Worm (Caenorhabditis elegans) whole organism, young adult: ENCODE data around the gene nphp-4.

Experiments
- C06A6.2 ChIP-seq: fragments of 200-800 bp; sonication (Bioruptor generic); conservative IDR thresholded peaks from 2 replicates; pipeline ENCODE4 v1.3.6; 2022; ENCODE audit warnings: missing genetic modification characterization, missing compliant biosample characterization
- F52B5.7 ChIP-seq: sonication (generic microtip); optimal IDR thresholded peaks from 2 replicates; lab custom pipeline; 2016; ENCODE audit warnings: mild to moderate bottlenecking, missing genetic modification characterization, missing compliant biosample characterization
- T07F8.4 ChIP-seq: sonication (generic microtip); optimal IDR thresholded peaks from 2 replicates; lab custom pipeline; 2016; ENCODE audit warnings: mild to moderate bottlenecking, missing genetic modification characterization, moderate library complexity, missing compliant biosample characterization
- T26A5.8 ChIP-seq: sonication (generic microtip); optimal IDR thresholded peaks from 2 replicates; lab custom pipeline; 2016; ENCODE audit warnings: missing genetic modification characterization, missing compliant biosample characterization
- Y56A3A.18 ChIP-seq: fragments of 200-800 bp; sonication (Bioruptor generic); IDR thresholded peaks from 2 replicates; pipeline ENCODE4 v1.3.6; 2022; ENCODE audit warnings: missing genetic modification reagents, missing genetic modification characterization, missing compliant biosample characterization
- ZK185.1 ChIP-seq: sonication (generic microtip); optimal IDR thresholded peaks from 2 replicates; lab custom pipeline; 2016; ENCODE audit warnings: mild to moderate bottlenecking, missing genetic modification characterization, missing compliant biosample characterization; ENCODE audit not compliant: poor library complexity, severe bottlenecking
- akir-1 ChIP-seq: fragments of 200-800 bp; sonication (Bioruptor generic); optimal IDR thresholded peaks from 2 replicates; lab custom pipeline; 2018; ENCODE audit warnings: mild to moderate bottlenecking, missing genetic modification characterization, moderate library complexity, missing compliant biosample characterization
- ceh-91 ChIP-seq: fragments of 200-800 bp; sonication (Bioruptor generic); IDR thresholded peaks from 2 replicates; pipeline ENCODE4 v1.3.6; 2022; ENCODE audit warnings: missing genetic modification reagents, missing genetic modification characterization, missing compliant biosample characterization
- die-1 ChIP-seq: sonication (generic microtip); optimal IDR thresholded peaks from 2 replicates; lab custom pipeline; 2016; ENCODE audit warnings: missing genotype, mild to moderate bottlenecking, missing genetic modification characterization, missing compliant biosample characterization
- dpff-1 ChIP-seq: sonication (generic microtip); optimal IDR thresholded peaks from 2 replicates; lab custom pipeline; 2017; ENCODE audit warnings: mild to moderate bottlenecking, missing genetic modification characterization, missing compliant biosample characterization
- efl-1 ChIP-seq: fragments of 150-350 bp; optimal IDR thresholded peaks from 2 replicates; lab custom pipeline; 2014; ENCODE audit warnings: missing biosample characterization, missing genetic modification reagents, missing genetic modification characterization
- egl-44 ChIP-seq: fragments of 200-800 bp; sonication (Bioruptor generic); IDR thresholded peaks from 2 replicates; pipeline ENCODE4 v1.3.6; 2022; ENCODE audit warnings: missing genetic modification reagents, missing genetic modification characterization, missing compliant biosample characterization
- egrh-3 ChIP-seq: fragments of 200-800 bp; sonication (Bioruptor generic); IDR thresholded peaks from 2 replicates; pipeline ENCODE4 v1.3.6; 2022; ENCODE audit warnings: missing genetic modification reagents, missing genetic modification characterization, missing compliant biosample characterization
- ekl-4 ChIP-seq: fragments of 200-800 bp; sonication (Bioruptor generic); IDR thresholded peaks from 2 replicates; pipeline ENCODE4 v1.3.6; 2022; ENCODE audit warnings: missing genetic modification reagents, missing genetic modification characterization, missing compliant biosample characterization
- gei-17 ChIP-seq: fragments of 200-800 bp; sonication (Bioruptor generic); optimal IDR thresholded peaks from 2 replicates; lab custom pipeline; 2018; ENCODE audit warnings: mild to moderate bottlenecking, missing genetic modification characterization, missing compliant biosample characterization
- let-607 ChIP-seq, 2 experiments: fragments of 200-800 bp in 1 of 2; sonication (Bioruptor generic) in 1 of 2; sonication (generic microtip) in 1 of 2; optimal IDR thresholded peaks; 2 replicates each; lab custom pipeline; 2016 to 2018; ENCODE audit warnings: mild to moderate bottlenecking in 2 of 2, missing compliant biosample characterization in 2 of 2, missing genetic modification characterization in 2 of 2, moderate library complexity in 2 of 2, missing genotype in 1 of 2
- lin-40 ChIP-seq: sonication (generic microtip); optimal IDR thresholded peaks from 2 replicates; lab custom pipeline; 2016; ENCODE audit warnings: missing genetic modification characterization, mild to moderate bottlenecking, missing compliant biosample characterization, missing genotype, missing genetic modification reagents
- lir-1 ChIP-seq: fragments of 200-800 bp; sonication (Bioruptor generic); conservative IDR thresholded peaks from 2 replicates; pipeline ENCODE4 v1.3.6; 2022; ENCODE audit warnings: missing genetic modification reagents, missing genetic modification characterization, missing compliant biosample characterization
- madf-6 ChIP-seq: fragments of 200-800 bp; sonication (Bioruptor generic); IDR thresholded peaks from 2 replicates; pipeline ENCODE4 v1.3.6; 2022; ENCODE audit warnings: missing genetic modification reagents, missing genetic modification characterization, missing compliant biosample characterization
- madf-8 ChIP-seq: fragments of 200-800 bp; sonication (Bioruptor generic); conservative IDR thresholded peaks from 2 replicates; pipeline ENCODE4 v1.3.6; 2022; ENCODE audit warnings: missing genetic modification reagents, missing genetic modification characterization, missing compliant biosample characterization
- mel-28 ChIP-seq: sonication (generic microtip); optimal IDR thresholded peaks from 2 replicates; lab custom pipeline; 2016; ENCODE audit warnings: borderline replicate concordance, mild to moderate bottlenecking, missing genetic modification characterization, missing compliant biosample characterization
- mes-4 ChIP-seq: sonication (generic microtip); optimal IDR thresholded peaks from 2 replicates; lab custom pipeline; 2016; ENCODE audit warnings: missing genotype, missing genetic modification characterization, missing compliant biosample characterization
- nfyb-1 ChIP-seq: fragments of 200-800 bp; sonication (Bioruptor generic); IDR thresholded peaks from 2 replicates; pipeline ENCODE4 v1.3.6; 2022; ENCODE audit warnings: missing genetic modification reagents, missing genetic modification characterization, missing compliant biosample characterization
- nhr-179 ChIP-seq: sonication (generic microtip); optimal IDR thresholded peaks from 2 replicates; lab custom pipeline; 2016; ENCODE audit warnings: mild to moderate bottlenecking, missing genetic modification characterization, missing compliant biosample characterization
- pha-4 ChIP-seq: fragments of 150-350 bp; sonication (generic microtip); optimal IDR thresholded peaks from 2 replicates; lab custom pipeline; 2014; ENCODE audit warnings: missing biosample characterization, missing genetic modification reagents, missing genetic modification characterization
- rcor-1 ChIP-seq: fragments of 200-800 bp; sonication (Bioruptor generic); IDR thresholded peaks from 2 replicates; pipeline ENCODE4 v1.3.6; 2022; ENCODE audit warnings: missing genetic modification reagents, missing genetic modification characterization, missing compliant biosample characterization
- repo-1 ChIP-seq: sonication (generic microtip); optimal IDR thresholded peaks from 2 replicates; lab custom pipeline; 2017; ENCODE audit warnings: mild to moderate bottlenecking, missing genetic modification characterization, missing compliant biosample characterization
- snpc-3.4 ChIP-seq: sonication (generic microtip); optimal IDR thresholded peaks from 2 replicates; lab custom pipeline; 2017; ENCODE audit warnings: missing genetic modification characterization, mild to moderate bottlenecking, missing compliant biosample characterization, antibody characterized with exemption, moderate library complexity, missing genotype, missing genetic modification reagents
- snpc-4 ChIP-seq, 5 experiments: fragments of 150-350 bp in 1 of 5; sonication (generic microtip) in 4 of 5; optimal IDR thresholded peaks; 2 replicates each; lab custom pipeline; 2014 to 2018; ENCODE audit warnings: missing genetic modification characterization in 5 of 5, missing biosample characterization in 3 of 5, antibody characterized with exemption in 2 of 5, mild to moderate bottlenecking in 2 of 5, missing compliant biosample characterization in 2 of 5, missing genotype in 2 of 5, moderate library complexity in 2 of 5, missing genetic modification reagents in 1 of 5
- tlf-1 ChIP-seq: fragments of 200-800 bp; sonication (Bioruptor generic); optimal IDR thresholded peaks from 2 replicates; lab custom pipeline; 2018; ENCODE audit warnings: mild to moderate bottlenecking, missing genetic modification characterization, missing compliant biosample characterization
- zfh-2 ChIP-seq: fragments of 200-800 bp; sonication (Bioruptor generic); conservative IDR thresholded peaks from 2 replicates; pipeline ENCODE4 v1.3.6; 2022; ENCODE audit warnings: missing genetic modification reagents, missing genetic modification characterization, missing compliant biosample characterization
- ztf-22 ChIP-seq: fragments of 200-800 bp; sonication (Bioruptor generic); optimal IDR thresholded peaks from 2 replicates; lab custom pipeline; 2018; ENCODE audit warnings: mild to moderate bottlenecking, missing genetic modification characterization, moderate library complexity, missing compliant biosample characterization
- ztf-25 ChIP-seq: fragments of 200-800 bp; sonication (Bioruptor generic); IDR thresholded peaks from 2 replicates; pipeline ENCODE4 v1.3.6; 2022; ENCODE audit warnings: missing genetic modification reagents, missing genetic modification characterization, missing compliant biosample characterization
- ztf-28 ChIP-seq: fragments of 200-800 bp; sonication (Bioruptor generic); IDR thresholded peaks from 2 replicates; pipeline ENCODE4 v1.3.6; 2022; ENCODE audit warnings: missing genetic modification reagents, missing genetic modification characterization, missing compliant biosample characterization

Gene nphp-4

DNA sequence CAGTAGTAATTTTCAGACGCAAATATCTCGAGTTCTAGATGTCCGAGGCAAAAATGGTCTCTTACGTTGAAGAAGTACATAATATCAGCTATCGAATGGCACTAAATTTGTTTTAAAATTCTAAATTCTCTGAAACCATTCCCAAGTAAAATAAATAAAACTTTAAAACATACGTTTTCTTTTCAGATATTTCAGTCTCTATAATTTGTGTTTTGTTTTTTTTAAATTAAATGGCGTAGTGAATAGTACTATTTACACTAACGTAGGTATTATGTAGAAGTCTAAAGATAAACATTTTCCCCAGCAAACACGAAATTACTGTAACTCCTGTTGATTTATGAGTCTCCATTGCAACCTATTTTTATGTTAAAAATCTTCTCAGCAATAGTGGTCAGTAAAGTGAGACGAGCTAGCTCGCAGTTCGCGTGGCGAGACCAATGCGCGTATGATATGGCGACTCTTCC is 26.2 kb downstream of the nphp-4 start (continued):
- peak; percentile 55 for TF ChIP-seq tlf-1
- peak; percentile 82 for TF ChIP-seq repo-1 (tag; lab: Kevin White, UChicago)
- TF ChIP-seq egl-44 (GFP tag; lab: Robert Waterston, UW), result peak; percentile 78
- TF ChIP-seq nfyb-1 (GFP tag; lab: Robert Waterston, UW), result peak; percentile 83
- TF ChIP-seq rcor-1 (GFP tag; lab: Robert Waterston, UW), result no peak
- TF ChIP-seq ekl-4 (GFP tag; lab: Robert Waterston, UW), result peak; percentile 29; the same call in 1 of the 2 replicates
- peak; percentile 16; the same call in 1 of the 2 replicates for TF ChIP-seq C06A6.2 (GFP tag; lab: Robert Waterston, UW)

DNA sequence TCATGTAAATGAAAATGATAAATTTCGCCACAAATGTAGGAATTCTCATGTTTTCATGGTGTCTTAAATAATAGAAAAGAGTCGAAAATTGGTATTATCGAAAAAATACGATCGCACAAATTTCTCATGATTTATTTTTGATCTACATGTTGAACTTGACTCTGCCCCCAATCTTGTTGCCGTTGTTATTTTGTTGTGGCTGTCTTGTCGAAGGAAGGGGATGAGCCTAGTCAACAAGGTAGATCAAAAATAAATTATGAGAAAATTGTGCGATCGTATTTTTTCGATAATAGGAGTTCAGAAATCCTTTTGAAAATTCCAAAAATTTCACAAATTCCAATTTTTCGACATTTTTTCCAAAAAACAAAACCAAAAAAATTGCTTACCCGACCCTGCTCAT is 28.0 kb downstream of the nphp-4 start:
- peak; percentile 62 for TF ChIP-seq madf-8 (GFP tag; lab: Robert Waterston, UW)
- no peak for TF ChIP-seq snpc-4 (GFP tag; optimal IDR thresholded peaks at IDR 0.05; lab: Kevin White, UChicago)
- TF ChIP-seq snpc-4 (tag; optimal IDR thresholded peaks at IDR 0.05; lab: Kevin White, UChicago), result no peak
- peak; percentile 39; the same call in 1 of the 2 replicates for TF ChIP-seq ceh-91
- peak; percentile 22; the same call in 1 of the 2 replicates for TF ChIP-seq egrh-3 (GFP tag; lab: Robert Waterston, UW)
- no peak for TF ChIP-seq ZK185.1 (tag; lab: Kevin White, UChicago)
- TF ChIP-seq dpff-1 (tag; lab: Kevin White, UChicago), result no peak
- peak; percentile 82 for TF ChIP-seq madf-6 (GFP tag; lab: Robert Waterston, UW)
- TF ChIP-seq Y56A3A.18 (GFP tag; lab: Robert Waterston, UW), result no peak
- peak; percentile 21 for TF ChIP-seq efl-1
- TF ChIP-seq zfh-2, result no peak
- TF ChIP-seq akir-1 (GFP tag; lab: Kevin White, UChicago), result no peak
- TF ChIP-seq pha-4 (tag; lab: Kevin White, UChicago), result no peak
- TF ChIP-seq ztf-28 (GFP tag; lab: Robert Waterston, UW), result no peak
- TF ChIP-seq, all 124 proteins: peak for 5

DNA sequence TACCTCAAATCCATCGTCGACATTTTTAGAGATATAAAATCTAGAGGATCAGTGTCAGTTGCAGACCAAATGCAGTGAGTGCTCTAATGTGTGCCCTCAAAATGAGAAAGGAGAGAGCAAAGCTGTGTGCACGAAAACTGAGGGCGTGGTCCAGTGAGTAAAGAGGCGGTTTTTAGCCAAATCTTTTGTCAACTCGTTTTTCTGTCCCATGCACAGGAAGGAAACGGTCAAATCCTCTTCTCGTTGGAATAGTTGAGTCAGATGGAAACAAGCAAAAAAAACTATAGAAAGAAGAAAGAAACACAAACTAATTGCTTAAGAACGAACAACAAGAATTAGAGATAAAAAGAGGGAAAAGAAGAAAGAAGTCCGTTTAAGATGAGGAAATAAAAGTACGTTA is 31.6 kb downstream of the nphp-4 start, which contains the start of gene D2023.3:
Gene D2023.3, minus strand, starts transcription at position 101 of the 400 bp plus-strand sequence.
- no peak for TF ChIP-seq ceh-91
- no peak for TF ChIP-seq gei-17 (GFP tag; lab: Kevin White, UChicago)
- TF ChIP-seq T26A5.8 (tag; lab: Kevin White, UChicago), result no peak
- no peak for TF ChIP-seq die-1 (tag; lab: Kevin White, UChicago)
- TF ChIP-seq let-607 (tag; optimal IDR thresholded peaks at IDR 0.05; lab: Kevin White, UChicago), result no peak
- no peak for TF ChIP-seq ztf-22 (GFP tag; lab: Kevin White, UChicago)
- TF ChIP-seq T07F8.4, result no peak
- no peak for TF ChIP-seq ekl-4 (GFP tag; lab: Robert Waterston, UW)
- TF ChIP-seq mel-28 (tag; lab: Kevin White, UChicago), result no peak
- no peak for TF ChIP-seq ztf-25 (GFP tag; lab: Robert Waterston, UW)
- no peak for TF ChIP-seq lir-1 (GFP tag; lab: Robert Waterston, UW)
- TF ChIP-seq snpc-3.4, result no peak
- no peak for TF ChIP-seq lin-40 (tag; lab: Kevin White, UChicago)
- TF ChIP-seq egrh-3 (GFP tag; lab: Robert Waterston, UW), result no peak
- TF ChIP-seq mes-4 (tag; lab: Kevin White, UChicago), result no peak
- TF ChIP-seq F52B5.7 (tag; lab: Kevin White, UChicago), result no peak
- TF ChIP-seq nhr-179 (tag; lab: Kevin White, UChicago), result no peak
- no peak for TF ChIP-seq Y56A3A.18 (GFP tag; lab: Robert Waterston, UW)
